Fruit fly (Drosophila melanogaster) whole organism, adult: ENCODE measurements around the gene RluA-2.

Experiments
- CG14711 ChIP-seq: fragments of 200-800 bp; sonication (Bioruptor generic); optimal IDR thresholded peaks from 2 replicates; lab custom pipeline; 2018; ENCODE audit warnings: missing biosample characterization, mild to moderate bottlenecking, missing genetic modification characterization, moderate library complexity
- CG7101 ChIP-seq: fragments of 200-800 bp; sonication (Bioruptor generic); optimal IDR thresholded peaks from 2 replicates; lab custom pipeline; 2018; ENCODE audit warnings: missing biosample characterization, mild to moderate bottlenecking, missing genetic modification characterization, moderate library complexity
- Clk ChIP-seq: fragments of 200-800 bp; sonication (Bioruptor generic); optimal IDR thresholded peaks from 2 replicates; lab custom pipeline; 2017; ENCODE audit warnings: missing biosample characterization, missing genetic modification characterization
- kay ChIP-seq: fragments of 200-800 bp; sonication (Bioruptor generic); peaks from one replicate; lab custom pipeline; 2016; ENCODE audit warnings: missing biosample characterization, missing genetic modification characterization, borderline replicate concordance
- ovo ChIP-seq: fragments of 200-800 bp; sonication (Bioruptor generic); optimal IDR thresholded peaks from 2 replicates; lab custom pipeline; 2016; ENCODE audit warnings: missing biosample characterization, missing genetic modification characterization

DNA sequence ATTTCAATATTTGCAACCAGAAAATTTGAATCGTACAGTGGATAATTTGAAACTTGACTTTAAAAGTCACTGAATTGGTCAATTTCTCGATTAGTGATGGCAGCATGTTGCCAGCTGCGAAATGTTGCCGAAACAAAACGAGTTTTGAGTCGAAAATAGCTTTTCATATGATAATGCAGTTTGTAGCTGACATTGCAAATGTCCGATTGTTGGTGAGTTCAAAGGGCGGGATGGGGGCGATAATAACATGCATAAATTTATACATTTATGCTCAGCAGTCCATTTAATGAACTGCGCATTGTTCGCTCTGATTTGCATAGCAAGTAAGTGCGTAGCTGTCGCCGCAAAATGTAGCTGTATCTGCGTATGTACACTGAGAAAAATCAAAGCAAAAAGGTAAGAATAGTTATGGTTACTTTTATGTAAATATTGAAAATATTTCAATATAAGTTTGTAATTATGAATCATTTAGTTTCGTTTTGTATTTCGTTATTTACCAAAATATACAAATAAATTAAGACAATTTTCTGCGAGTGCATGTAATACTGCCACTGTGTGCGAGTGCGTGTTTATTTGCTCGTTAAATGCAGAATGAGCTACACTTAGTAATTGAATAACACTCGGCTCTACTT is 50.2 kb downstream of the RluA-2 start, which contains the start of gene Lip4:
- TF ChIP-seq ovo (GFP tag; lab: Kevin White, UChicago) (no peak), Clk (GFP tag; lab: Kevin White, UChicago) (no peak), CG14711 (tag; lab: Kevin White, UChicago) (peak; percentile 66), CG7101 (peak; percentile 48), kay (no peak)
